Worm (Caenorhabditis elegans) whole organism, L2 larva: ENCODE data around the gene asp-18.

Source experiments
- C34F6.9 ChIP-seq: fragments of 150-350 bp; optimal IDR thresholded peaks from 2 replicates; lab custom pipeline; 2014; ENCODE audit warnings: missing biosample characterization, missing genetic modification characterization
- R02D3.7 ChIP-seq: fragments of 150-350 bp; optimal IDR thresholded peaks from 2 replicates; lab custom pipeline; 2014; ENCODE audit warnings: missing biosample characterization, missing genetic modification characterization
- Y55F3AM.14 ChIP-seq: fragments of 200-800 bp; sonication (Bioruptor generic); optimal IDR thresholded peaks from 2 replicates; lab custom pipeline; 2018; ENCODE audit warnings: mild to moderate bottlenecking, missing genetic modification characterization, missing compliant biosample characterization
- aly-2 ChIP-seq: fragments of 150-350 bp; optimal IDR thresholded peaks from 2 replicates; lab custom pipeline; 2014; ENCODE audit warnings: missing biosample characterization, missing genetic modification characterization
- ama-1 ChIP-seq: fragments of 150-350 bp; optimal IDR thresholded peaks from 2 replicates; lab custom pipeline; 2018; ENCODE audit warnings: inconsistent platforms
- blmp-1 ChIP-seq: sonication (generic microtip); optimal IDR thresholded peaks from 2 replicates; lab custom pipeline; 2017; ENCODE audit warnings: missing genetic modification characterization, mild to moderate bottlenecking, missing compliant biosample characterization, antibody characterized with exemption, moderate library complexity; ENCODE audit not compliant: insufficient read depth
- ceh-16 ChIP-seq: fragments of 150-350 bp; optimal IDR thresholded peaks from 2 replicates; lab custom pipeline; 2014; ENCODE audit warnings: missing biosample characterization, missing genetic modification characterization
- crh-2 ChIP-seq: sonication (generic microtip); optimal IDR thresholded peaks from 2 replicates; lab custom pipeline; 2017; ENCODE audit warnings: missing biosample characterization, missing genetic modification characterization
- egl-27 ChIP-seq: sonication (generic microtip); optimal IDR thresholded peaks from 3 replicates; lab custom pipeline; 2017; ENCODE audit warnings: missing biosample characterization, missing genetic modification reagents, missing genetic modification characterization
- elt-1 ChIP-seq: fragments of 150-350 bp; optimal IDR thresholded peaks from 2 replicates; lab custom pipeline; 2014; ENCODE audit warnings: missing biosample characterization, missing genetic modification characterization
- elt-3 ChIP-seq: sonication (generic microtip); optimal IDR thresholded peaks from 2 replicates; lab custom pipeline; 2017; ENCODE audit warnings: missing biosample characterization, missing genetic modification characterization
- fos-1 ChIP-seq: fragments of 150-350 bp; optimal IDR thresholded peaks from 2 replicates; lab custom pipeline; 2014; ENCODE audit warnings: missing biosample characterization, missing genetic modification characterization
- gmeb-1 ChIP-seq: fragments of 150-350 bp; optimal IDR thresholded peaks from 2 replicates; lab custom pipeline; 2014; ENCODE audit warnings: missing biosample characterization, missing genetic modification characterization
- lin-11 ChIP-seq: fragments of 150-350 bp; sonication (generic microtip); optimal IDR thresholded peaks from 2 replicates; lab custom pipeline; 2014; ENCODE audit warnings: missing biosample characterization, missing genetic modification characterization, inconsistent platforms, mixed read lengths
- lin-13 ChIP-seq: fragments of 150-350 bp; optimal IDR thresholded peaks from 2 replicates; lab custom pipeline; 2014; ENCODE audit warnings: missing biosample characterization, missing genetic modification reagents, missing genetic modification characterization
- lsy-2 ChIP-seq, 2 experiments: fragments of 150-350 bp in 1 of 2; sonication (generic microtip) in 1 of 2; optimal IDR thresholded peaks; 2 replicates each; lab custom pipeline; 2014 to 2017; ENCODE audit warnings: missing biosample characterization in 2 of 2, missing genetic modification characterization in 2 of 2
- mab-5 ChIP-seq: fragments of 150-350 bp; optimal IDR thresholded peaks from 2 replicates; lab custom pipeline; 2014; ENCODE audit warnings: missing biosample characterization, missing genetic modification characterization
- nhr-10 ChIP-seq: sonication (generic microtip); optimal IDR thresholded peaks from 2 replicates; lab custom pipeline; 2017; ENCODE audit warnings: missing biosample characterization, missing genetic modification characterization
- nhr-129 ChIP-seq: fragments of 150-350 bp; optimal IDR thresholded peaks from 2 replicates; lab custom pipeline; 2014; ENCODE audit warnings: missing biosample characterization, missing genetic modification characterization
- nhr-21 ChIP-seq: fragments of 150-350 bp; optimal IDR thresholded peaks from 2 replicates; lab custom pipeline; 2014; ENCODE audit warnings: missing biosample characterization, missing genetic modification characterization
- nhr-23 ChIP-seq: fragments of 150-350 bp; optimal IDR thresholded peaks from 2 replicates; lab custom pipeline; 2014; ENCODE audit warnings: missing biosample characterization, missing genetic modification reagents, missing genetic modification characterization
- nhr-237 ChIP-seq: fragments of 150-350 bp; optimal IDR thresholded peaks from 2 replicates; lab custom pipeline; 2014; ENCODE audit warnings: missing biosample characterization, missing genetic modification characterization
- nhr-6 ChIP-seq: fragments of 150-350 bp; optimal IDR thresholded peaks from 2 replicates; lab custom pipeline; 2014; ENCODE audit warnings: missing biosample characterization, missing genetic modification characterization
- nhr-77 ChIP-seq: fragments of 150-350 bp; optimal IDR thresholded peaks from 2 replicates; lab custom pipeline; 2014; ENCODE audit warnings: missing biosample characterization, missing genetic modification characterization
- peb-1 ChIP-seq: fragments of 150-350 bp; optimal IDR thresholded peaks from 2 replicates; lab custom pipeline; 2014; ENCODE audit warnings: missing biosample characterization, missing genetic modification characterization
- sem-4 ChIP-seq: fragments of 150-350 bp; optimal IDR thresholded peaks from 2 replicates; lab custom pipeline; 2014; ENCODE audit warnings: missing biosample characterization, missing genetic modification reagents, missing genetic modification characterization
- skn-1 ChIP-seq: sonication (generic microtip); optimal IDR thresholded peaks from 2 replicates; lab custom pipeline; 2017; ENCODE audit warnings: missing biosample characterization, missing genetic modification characterization
- sma-3 ChIP-seq: sonication (generic microtip); optimal IDR thresholded peaks from 2 replicates; lab custom pipeline; 2016; ENCODE audit warnings: missing genetic modification reagents, missing genetic modification characterization, missing compliant biosample characterization
- snpc-4 ChIP-seq: fragments of 150-350 bp; optimal IDR thresholded peaks from 2 replicates; lab custom pipeline; 2014; ENCODE audit warnings: missing biosample characterization, missing genetic modification characterization
- unc-55 ChIP-seq: fragments of 150-350 bp; sonication (generic microtip); optimal IDR thresholded peaks from 3 replicates; lab custom pipeline; 2014; ENCODE audit warnings: missing biosample characterization, missing genetic modification reagents, missing genetic modification characterization
- unc-62 ChIP-seq: fragments of 150-350 bp; optimal IDR thresholded peaks from 2 replicates; lab custom pipeline; 2014; ENCODE audit warnings: missing biosample characterization, missing genetic modification reagents, missing genetic modification characterization
- zag-1 ChIP-seq: fragments of 150-350 bp; optimal IDR thresholded peaks from 2 replicates; lab custom pipeline; 2014; ENCODE audit warnings: missing biosample characterization, missing genetic modification characterization
- ztf-1 ChIP-seq: fragments of 200-800 bp; sonication (Bioruptor generic); conservative IDR thresholded peaks from 2 replicates; pipeline ENCODE4 v1.3.6; 2022; ENCODE audit warnings: missing genetic modification characterization, missing compliant biosample characterization
- ztf-11 ChIP-seq: sonication (generic microtip); optimal IDR thresholded peaks from 2 replicates; lab custom pipeline; 2017; ENCODE audit warnings: missing biosample characterization, missing genetic modification characterization
- ztf-4 ChIP-seq: fragments of 150-350 bp; optimal IDR thresholded peaks from 2 replicates; lab custom pipeline; 2014; ENCODE audit warnings: missing biosample characterization, missing genetic modification characterization

The asp-18 gene

DNA sequence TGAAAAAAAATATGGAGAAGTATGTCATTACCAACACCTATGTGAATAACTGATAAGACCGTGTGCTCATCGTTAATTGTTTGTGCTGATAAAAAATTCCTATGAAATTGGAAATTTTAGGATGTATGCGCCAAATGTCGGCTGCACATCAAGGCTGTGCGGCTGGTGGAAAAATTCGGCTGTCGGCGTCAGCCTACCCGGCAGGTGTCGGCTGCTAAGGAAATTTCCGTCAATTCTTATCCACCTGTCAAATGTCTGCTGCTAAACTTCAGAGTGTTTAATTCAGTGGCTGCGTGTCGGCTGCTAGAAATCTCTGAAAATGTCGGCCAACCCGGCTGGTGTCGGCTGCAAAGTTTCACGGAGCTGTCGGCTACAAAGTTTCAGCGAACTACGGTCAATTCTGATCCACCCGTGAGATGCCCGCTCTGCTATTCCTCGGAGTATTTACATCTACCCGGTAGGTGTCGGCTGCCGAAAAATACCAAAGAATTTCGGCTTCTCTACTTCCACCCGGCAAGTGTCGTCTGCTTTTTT lies 11.5 kb downstream of the asp-18 start, which contains the start of gene Y17D7C.2:
Gene Y17D7C.2 (minus strand): TSS at position 32 of the 534 bp plus-strand sequence.
- TF ChIP-seq sma-3 (GFP tag; lab: Kevin White, UChicago) (no peak), ztf-11 (tag; lab: Kevin White, UChicago) (no peak), fos-1 (tag; lab: Kevin White, UChicago) (peak; percentile 91), ama-1 (lab: Kevin White, UChicago) (no peak)

DNA sequence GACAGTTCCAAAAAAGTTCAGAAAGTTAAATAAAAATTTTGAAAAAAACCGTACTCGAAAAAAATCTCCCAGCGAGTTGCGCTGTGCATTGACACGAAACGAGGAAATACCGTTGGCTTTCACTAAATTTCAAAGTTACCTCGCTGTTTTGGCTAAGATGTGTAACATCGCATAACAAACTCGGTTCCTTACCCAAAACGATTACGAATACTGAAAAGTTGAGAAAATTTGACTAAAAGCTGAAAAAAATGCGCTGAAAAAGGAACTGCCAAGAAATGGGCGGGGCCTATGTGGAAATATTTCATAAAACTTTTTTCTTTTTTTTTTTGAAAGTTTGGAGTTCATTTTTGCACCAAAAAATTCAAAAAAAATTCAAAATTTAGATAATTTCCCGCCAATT lies 12.1 kb downstream of the asp-18 start:
- TF ChIP-seq mab-5 (no peak), elt-3 (tag; lab: Kevin White, UChicago) (no peak), crh-2 (tag; lab: Kevin White, UChicago) (no peak), nhr-23 (tag; lab: Kevin White, UChicago) (peak; percentile 34), fos-1 (tag; lab: Kevin White, UChicago) (no peak)

DNA sequence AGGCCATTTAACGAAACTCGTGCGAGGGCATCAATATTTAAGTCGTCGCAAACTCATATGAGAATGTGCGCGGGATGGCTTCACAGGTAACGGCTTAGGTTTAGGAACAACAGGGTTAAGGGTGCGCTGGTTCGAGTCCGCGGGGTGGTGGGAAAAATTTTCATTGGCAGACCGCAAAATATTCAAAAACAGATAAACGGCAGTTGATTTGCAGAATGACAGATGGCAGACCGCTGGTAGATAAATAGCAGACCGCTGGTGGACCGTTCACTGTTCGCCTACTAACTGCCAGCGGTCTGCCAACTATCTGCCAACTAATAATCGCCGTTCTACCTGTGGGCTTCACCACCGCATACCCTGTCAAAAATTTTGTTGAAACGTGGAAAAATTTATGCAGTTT lies 19.4 kb downstream of the asp-18 start:
- no peak for TF ChIP-seq nhr-129
- no peak for TF ChIP-seq skn-1
- no peak for TF ChIP-seq crh-2 (tag; lab: Kevin White, UChicago)
- TF ChIP-seq Y55F3AM.14 (GFP tag; lab: Kevin White, UChicago): no peak
- TF ChIP-seq gmeb-1 (tag; lab: Kevin White, UChicago): no peak
- no peak for TF ChIP-seq peb-1 (tag; lab: Kevin White, UChicago)
- TF ChIP-seq C34F6.9 (tag; lab: Kevin White, UChicago): no peak
- TF ChIP-seq elt-3 (tag; lab: Kevin White, UChicago): no peak
- TF ChIP-seq unc-62 (GFP tag; lab: Kevin White, UChicago): no peak
- no peak for TF ChIP-seq ztf-4 (tag; lab: Kevin White, UChicago)
- TF ChIP-seq aly-2 (tag; lab: Kevin White, UChicago): no peak
- no peak for TF ChIP-seq mab-5
- TF ChIP-seq nhr-77: no peak
- no peak for TF ChIP-seq lin-11
- no peak for TF ChIP-seq ztf-1 (GFP tag; lab: Robert Waterston, UW)
- TF ChIP-seq sma-3 (GFP tag; lab: Kevin White, UChicago): no peak
- no peak for TF ChIP-seq R02D3.7 (tag; lab: Kevin White, UChicago)
- TF ChIP-seq nhr-10 (tag; lab: Kevin White, UChicago): no peak
- no peak for TF ChIP-seq elt-1 (tag; lab: Kevin White, UChicago)

ce11 chrV:18711362-18711761 lies 20.1 kb downstream of the asp-18 start:
- no peak for TF ChIP-seq crh-2 (tag; lab: Kevin White, UChicago)
- TF ChIP-seq ceh-16 (tag; lab: Kevin White, UChicago): no peak
- TF ChIP-seq aly-2 (tag; lab: Kevin White, UChicago): no peak
- no peak for TF ChIP-seq snpc-4 (tag; lab: Kevin White, UChicago)
- no peak for TF ChIP-seq ztf-4 (tag; lab: Kevin White, UChicago)
- no peak for TF ChIP-seq nhr-10 (tag; lab: Kevin White, UChicago)
- no peak for TF ChIP-seq egl-27 (tag; lab: Kevin White, UChicago)
- no peak for TF ChIP-seq nhr-6 (tag; lab: Kevin White, UChicago)
- no peak for TF ChIP-seq zag-1
- no peak for TF ChIP-seq Y55F3AM.14 (GFP tag; lab: Kevin White, UChicago)
- no peak for TF ChIP-seq nhr-21 (tag; lab: Kevin White, UChicago)

DNA sequence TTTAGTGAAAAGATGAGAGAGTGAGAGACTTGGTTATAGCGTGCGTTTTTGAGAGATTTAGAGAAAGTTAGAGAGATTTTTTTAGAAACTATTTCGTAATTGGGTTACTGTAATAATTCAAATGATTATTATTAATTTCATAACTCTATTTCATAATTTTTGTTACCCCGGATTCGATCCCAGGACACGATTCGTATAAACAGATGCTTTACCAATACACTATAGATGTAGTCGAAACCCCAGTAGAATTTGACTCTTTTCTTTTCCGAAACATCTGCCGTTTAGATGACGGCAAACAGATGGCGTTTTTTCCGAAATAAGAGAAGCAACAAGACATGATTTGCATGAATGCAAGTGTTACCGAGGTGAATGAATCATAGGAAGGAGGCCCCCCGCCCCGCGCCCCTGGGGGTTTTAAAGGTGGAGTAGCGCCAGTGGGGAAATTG lies 21.4 kb downstream of the asp-18 start:
- TF ChIP-seq nhr-237 (tag; lab: Kevin White, UChicago): no peak
- no peak for TF ChIP-seq Y55F3AM.14 (GFP tag; lab: Kevin White, UChicago)
- TF ChIP-seq C34F6.9 (tag; lab: Kevin White, UChicago): peak; percentile 28
- TF ChIP-seq blmp-1 (tag; lab: Kevin White, UChicago): no peak
- TF ChIP-seq nhr-6 (tag; lab: Kevin White, UChicago): no peak
- TF ChIP-seq sem-4 (tag; lab: Kevin White, UChicago): peak; percentile 88
- peak in 1 of 2 experiments; percentile 64 for TF ChIP-seq lsy-2 (tag; optimal IDR thresholded peaks at IDR 0.05; lab: Kevin White, UChicago)
- TF ChIP-seq unc-55 (GFP tag; lab: Kevin White, UChicago): peak; percentile 68
- TF ChIP-seq ama-1 (lab: Kevin White, UChicago): no peak
- TF ChIP-seq lin-13 (GFP tag; lab: Kevin White, UChicago): peak; percentile 33
